Worm (Caenorhabditis elegans): Measurements from ENCODE around the gene Y53F4B.51.

Gene Y53F4B.51

ce11 chrII:14964008-14964407 is 50.2 kb downstream of the Y53F4B.51 start, which contains the start of gene elo-9:
Gene elo-9 (minus strand): TSS chrII:14964108.
- TF ChIP-seq sem-4 (tag; optimal IDR thresholded peaks at IDR 0.05), result no peak
- TF ChIP-seq lin-11 (tag; optimal IDR thresholded peaks at IDR 0.05), result no peak
- no peak for TF ChIP-seq R02D3.7 (tag; optimal IDR thresholded peaks at IDR 0.05)
- TF ChIP-seq aly-2 (tag; optimal IDR thresholded peaks at IDR 0.05), result no peak
- no peak for TF ChIP-seq nhr-10 (tag; optimal IDR thresholded peaks at IDR 0.05)
- no peak for TF ChIP-seq skn-1 (tag; optimal IDR thresholded peaks at IDR 0.05)
- TF ChIP-seq lin-39 (tag; optimal IDR thresholded peaks at IDR 0.05), result no peak
- no peak for TF ChIP-seq mbf-1 (tag; optimal IDR thresholded peaks at IDR 0.05)
